Worm (Caenorhabditis elegans) whole organism, midembryonic: ENCODE data around the gene cest-5.1.
"Not testable (repeated sequence)": the region's sequence is repeated elsewhere in the genome, so short reads cannot be mapped to it uniquely, and the experiment has no call there.

Experiments
- T22C8.4 ChIP-seq: fragments of 200-800 bp; sonication (Bioruptor generic); IDR thresholded peaks from 2 replicates; pipeline ENCODE4 v1.3.6; 2022; ENCODE audit warnings: missing genetic modification characterization, missing compliant biosample characterization
- cog-1 ChIP-seq: sonication (generic microtip); optimal IDR thresholded peaks from 2 replicates; lab custom pipeline; 2016; ENCODE audit warnings: missing genetic modification characterization, missing compliant biosample characterization

DNA sequence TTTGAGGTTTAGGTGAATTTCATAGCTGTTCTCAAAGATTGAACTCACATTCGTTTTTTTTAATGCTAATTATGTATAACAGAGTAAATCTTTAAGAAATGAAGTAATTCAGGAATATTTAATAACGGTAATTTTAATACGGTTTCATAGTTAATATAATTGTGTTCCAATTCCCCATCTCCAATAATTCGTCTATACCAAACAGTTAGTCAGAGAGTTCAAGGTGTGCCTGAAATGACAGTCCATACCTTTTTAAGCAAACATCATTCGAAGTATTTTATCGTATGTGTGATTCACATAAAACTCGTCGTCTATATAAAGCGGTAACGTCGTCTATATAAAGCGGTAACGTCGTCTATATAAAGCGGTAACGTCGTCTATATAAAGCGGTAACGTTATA, 32.8 kb downstream of the cest-5.1 start, which contains the start of gene nspb-5:
- TF ChIP-seq cog-1 (tag; lab: Kevin White, UChicago); T22C8.4: not testable (repeated sequence)
